Worm (Caenorhabditis elegans): ENCODE data around the gene str-188.

ce11 chrV:9739402-9739801 is 22.9 kb downstream of the str-188 start, which contains the start of gene marc-1:
- TF ChIP-seq tra-1 (GFP tag; IDR thresholded peaks at IDR 0.05) (no peak), Y48G9A.11 (GFP tag; IDR thresholded peaks at IDR 0.05) (no peak), skn-1 (tag; optimal IDR thresholded peaks at IDR 0.05) (no peak), php-3 (GFP tag; IDR thresholded peaks at IDR 0.05) (no peak), F10B5.3 (tag; optimal IDR thresholded peaks at IDR 0.05) (no peak), tag-97 (GFP tag; IDR thresholded peaks at IDR 0.05) (no peak), nhr-111 (GFP tag; optimal IDR thresholded peaks at IDR 0.05) (no peak), nhr-11 (tag; optimal IDR thresholded peaks at IDR 0.05) (no peak), nhr-77 (tag; optimal IDR thresholded peaks at IDR 0.05) (no peak), ces-1 (GFP tag; optimal IDR thresholded peaks at IDR 0.05) (no peak), ama-1 (optimal IDR thresholded peaks at IDR 0.05) (no peak), pha-4 (GFP tag; IDR thresholded peaks at IDR 0.05) (no peak), pha-4 (tag; optimal IDR thresholded peaks at IDR 0.05) (no peak), lin-39 (tag; optimal IDR thresholded peaks at IDR 0.05) (no peak), lin-1 (GFP tag; IDR thresholded peaks at IDR 0.05) (no peak)

Data from whole organism, L4 larva.